Worm (Caenorhabditis elegans) whole organism, L1 larva: ENCODE results near the gene otpl-7.

ENCODE experiments used
- aha-1 ChIP-seq: fragments of 150-350 bp; optimal IDR thresholded peaks from 2 replicates; lab custom pipeline; 2014; ENCODE audit warnings: missing biosample characterization, missing genetic modification characterization
- alr-1 ChIP-seq: fragments of 200-800 bp; sonication (Bioruptor generic); optimal IDR thresholded peaks from 2 replicates; lab custom pipeline; 2018; ENCODE audit warnings: borderline replicate concordance, mild to moderate bottlenecking, missing genetic modification characterization, missing compliant biosample characterization
- ama-1 ChIP-seq: fragments of 150-350 bp; optimal IDR thresholded peaks from 2 replicates; lab custom pipeline; 2014
- ceh-63 ChIP-seq: fragments of 200-800 bp; sonication (Bioruptor generic); optimal IDR thresholded peaks from 2 replicates; lab custom pipeline; 2018; ENCODE audit warnings: mild to moderate bottlenecking, missing genetic modification characterization, missing compliant biosample characterization
- ceh-82 ChIP-seq, 3 experiments: fragments of 150-350 bp in 1 of 3; sonication (generic microtip) in 2 of 3; optimal IDR thresholded peaks; 2 replicates each; lab custom pipeline; 2014 to 2017; ENCODE audit warnings: missing biosample characterization in 3 of 3, missing genetic modification characterization in 3 of 3
- ceh-88 ChIP-seq: fragments of 200-800 bp; sonication (Bioruptor generic); IDR thresholded peaks from 2 replicates; pipeline ENCODE4 v1.3.6; 2022; ENCODE audit warnings: missing genetic modification characterization, missing compliant biosample characterization
- efl-1 ChIP-seq, 4 experiments: fragments of 150-350 bp; optimal IDR thresholded peaks in 3 of 4; peaks in 1 of 4; 1 replicate in 1 of 4; 2 replicates in 3 of 4; lab custom pipeline; 2014; ENCODE audit warnings: missing biosample characterization in 2 of 4, missing genetic modification characterization in 2 of 4, missing genetic modification reagents in 2 of 4
- efl-3 ChIP-seq: fragments of 200-800 bp; sonication (Bioruptor generic); optimal IDR thresholded peaks from 2 replicates; lab custom pipeline; 2018; ENCODE audit warnings: mild to moderate bottlenecking, missing genetic modification characterization, missing compliant biosample characterization
- elt-3 ChIP-seq, 6 experiments: fragments of 150-350 bp in 1 of 6; sonication (generic microtip); optimal IDR thresholded peaks; 2 replicates each; lab custom pipeline; 2017 to 2018; ENCODE audit warnings: missing biosample characterization in 6 of 6, missing genetic modification characterization in 6 of 6, inconsistent platforms in 1 of 6
- fkh-10 ChIP-seq: sonication (generic microtip); optimal IDR thresholded peaks from 2 replicates; lab custom pipeline; 2017; ENCODE audit warnings: missing biosample characterization, missing genetic modification reagents, missing genetic modification characterization
- fkh-8 ChIP-seq: sonication (generic microtip); optimal IDR thresholded peaks from 2 replicates; lab custom pipeline; 2016; ENCODE audit warnings: mild to moderate bottlenecking, missing genetic modification characterization, missing compliant biosample characterization
- grh-1 ChIP-seq: fragments of 200-800 bp; sonication (Bioruptor generic); IDR thresholded peaks from 2 replicates; pipeline ENCODE4 v1.3.6; 2022; ENCODE audit warnings: missing genetic modification reagents, missing genetic modification characterization, missing compliant biosample characterization
- jun-1 ChIP-seq: fragments of 150-350 bp; optimal IDR thresholded peaks from 2 replicates; lab custom pipeline; 2014; ENCODE audit warnings: missing biosample characterization, missing genetic modification reagents, missing genetic modification characterization
- lin-13 ChIP-seq: fragments of 150-350 bp; optimal IDR thresholded peaks from 2 replicates; lab custom pipeline; 2014; ENCODE audit warnings: missing biosample characterization, missing genetic modification reagents, missing genetic modification characterization
- lin-14 ChIP-seq: fragments of 200-800 bp; sonication (Bioruptor generic); optimal IDR thresholded peaks from 2 replicates; lab custom pipeline; 2018; ENCODE audit warnings: mild to moderate bottlenecking, missing genetic modification characterization, moderate library complexity, missing compliant biosample characterization
- lin-15B ChIP-seq: fragments of 150-350 bp; sonication (generic microtip); optimal IDR thresholded peaks from 3 replicates; lab custom pipeline; 2014; ENCODE audit warnings: missing biosample characterization, missing genetic modification characterization
- lin-35 ChIP-seq, 2 experiments: fragments of 150-350 bp; optimal IDR thresholded peaks; 2 replicates each; lab custom pipeline; 2014; ENCODE audit warnings: missing biosample characterization in 2 of 2, missing genetic modification characterization in 2 of 2, missing genetic modification reagents in 2 of 2
- lin-39 ChIP-seq: fragments of 150-350 bp; optimal IDR thresholded peaks from 2 replicates; lab custom pipeline; 2014; ENCODE audit warnings: missing biosample characterization, missing genetic modification reagents, missing genetic modification characterization
- lsy-2 ChIP-seq, 2 experiments: fragments of 150-350 bp; optimal IDR thresholded peaks; 2 replicates each; lab custom pipeline; 2014; ENCODE audit warnings: missing biosample characterization in 2 of 2, missing genetic modification characterization in 2 of 2
- mab-9 ChIP-seq: fragments of 200-800 bp; sonication (Bioruptor generic); IDR thresholded peaks from 2 replicates; pipeline ENCODE4 v1.3.6; 2022; ENCODE audit warnings: missing genetic modification reagents, missing genetic modification characterization, missing compliant biosample characterization
- mef-2 ChIP-seq: fragments of 150-350 bp; optimal IDR thresholded peaks from 2 replicates; lab custom pipeline; 2014; ENCODE audit warnings: missing biosample characterization, missing genetic modification characterization
- mep-1 ChIP-seq: fragments of 150-350 bp; optimal IDR thresholded peaks from 2 replicates; lab custom pipeline; 2014; ENCODE audit warnings: missing biosample characterization, missing genetic modification characterization
- nhr-12 ChIP-seq: sonication (generic microtip); optimal IDR thresholded peaks from 2 replicates; lab custom pipeline; 2017; ENCODE audit warnings: missing biosample characterization, missing genetic modification characterization
- nhr-28 ChIP-seq: fragments of 150-350 bp; optimal IDR thresholded peaks from 2 replicates; lab custom pipeline; 2014; ENCODE audit warnings: missing biosample characterization, missing genetic modification characterization
- nhr-76 ChIP-seq: sonication (generic microtip); optimal IDR thresholded peaks from 2 replicates; lab custom pipeline; 2017; ENCODE audit warnings: missing biosample characterization, missing genetic modification characterization
- nhr-85 ChIP-seq: sonication (generic microtip); peaks from one replicate; lab custom pipeline; 2016; ENCODE audit warnings: missing genetic modification characterization, inconsistent platforms, missing compliant biosample characterization
- pag-3 ChIP-seq: sonication (generic microtip); optimal IDR thresholded peaks from 2 replicates; lab custom pipeline; 2017; ENCODE audit warnings: missing genetic modification characterization, mild to moderate bottlenecking, missing compliant biosample characterization, antibody characterized with exemption, borderline replicate concordance; ENCODE audit not compliant: insufficient read depth
- pqm-1 ChIP-seq: sonication (generic microtip); optimal IDR thresholded peaks from 3 replicates; lab custom pipeline; 2017; ENCODE audit warnings: missing biosample characterization, missing genetic modification characterization
- rnt-1 ChIP-seq: sonication (generic microtip); optimal IDR thresholded peaks from 2 replicates; lab custom pipeline; 2016; ENCODE audit warnings: mild to moderate bottlenecking, missing genetic modification characterization, moderate library complexity, missing compliant biosample characterization
- snu-23 ChIP-seq: sonication (generic microtip); optimal IDR thresholded peaks from 2 replicates; lab custom pipeline; 2016; ENCODE audit warnings: missing genetic modification characterization, missing compliant biosample characterization
- sox-4 ChIP-seq: sonication (generic microtip); optimal IDR thresholded peaks from 2 replicates; lab custom pipeline; 2016; ENCODE audit warnings: missing genetic modification characterization, missing compliant biosample characterization
- sup-37 ChIP-seq: fragments of 200-800 bp; sonication (Bioruptor generic); optimal IDR thresholded peaks from 2 replicates; lab custom pipeline; 2018; ENCODE audit warnings: mild to moderate bottlenecking, missing genetic modification characterization, missing compliant biosample characterization
- swsn-7 ChIP-seq: sonication (generic microtip); optimal IDR thresholded peaks from 2 replicates; lab custom pipeline; 2016; ENCODE audit warnings: missing genetic modification characterization, missing compliant biosample characterization
- unc-86 ChIP-seq: sonication (generic microtip); optimal IDR thresholded peaks from 2 replicates; lab custom pipeline; 2016; ENCODE audit warnings: missing genetic modification characterization, missing compliant biosample characterization
- unc-98 ChIP-seq: fragments of 200-800 bp; sonication (Bioruptor generic); IDR thresholded peaks from 2 replicates; pipeline ENCODE4 v1.3.6; 2022; ENCODE audit warnings: missing genetic modification characterization, missing compliant biosample characterization
- xbp-1 ChIP-seq: sonication (generic microtip); optimal IDR thresholded peaks from 2 replicates; lab custom pipeline; 2016; ENCODE audit warnings: missing genetic modification characterization, missing compliant biosample characterization
- ztf-11 ChIP-seq, 2 experiments: sonication (generic microtip); optimal IDR thresholded peaks; 2 replicates each; lab custom pipeline; 2016 to 2017; ENCODE audit warnings: missing genetic modification characterization in 2 of 2, missing biosample characterization in 1 of 2, missing compliant biosample characterization in 1 of 2

otpl-7 gene

ce11 chrV:8569841-8570361 lies 48.6 kb downstream of the otpl-7 start, which contains the start of the genes F25G6.9 and symk-1 (continued):
- TF ChIP-seq efl-3 (GFP tag; lab: Kevin White, UChicago), result no peak
- TF ChIP-seq fkh-8, result peak; percentile 9
- TF ChIP-seq pag-3 (tag; lab: Kevin White, UChicago), result no peak
- peak; percentile 72 to 82 for TF ChIP-seq lsy-2 (tag; optimal IDR thresholded peaks at IDR 0.05; lab: Kevin White, UChicago)
- TF ChIP-seq unc-86, result peak; percentile 60
- no peak for TF ChIP-seq nhr-76 (tag; lab: Kevin White, UChicago)
- peak; percentile 72 for TF ChIP-seq lin-14 (GFP tag; lab: Kevin White, UChicago)
- TF ChIP-seq jun-1 (tag; lab: Kevin White, UChicago), result no peak
- no peak for TF ChIP-seq pqm-1 (tag; lab: Kevin White, UChicago)
- TF ChIP-seq grh-1 (GFP tag; lab: Robert Waterston, UW), result peak; percentile 44
- TF ChIP-seq snu-23 (GFP tag; lab: Kevin White, UChicago), result peak; percentile 81
- TF ChIP-seq lin-15B (tag; lab: Kevin White, UChicago), result peak; percentile 16
- peak; percentile 76 for TF ChIP-seq xbp-1
- TF ChIP-seq efl-1 (optimal IDR thresholded peaks at IDR 0.05; lab: Kevin White, UChicago), result peak; percentile 64 to 77
- TF ChIP-seq efl-1 (GFP tag; optimal IDR thresholded peaks at IDR 0.05 in 1 of 2; lab: Kevin White, UChicago), result peak; percentile 73 to 97
- no peak for TF ChIP-seq nhr-12 (tag; lab: Kevin White, UChicago)
- TF ChIP-seq lin-39 (tag; lab: Kevin White, UChicago), result peak; percentile 76
- peak; percentile 86 for TF ChIP-seq rnt-1 (tag; lab: Kevin White, UChicago)
- no peak for TF ChIP-seq unc-98 (GFP tag; lab: Robert Waterston, UW)
- peak; percentile 57 for TF ChIP-seq sox-4 (tag; lab: Kevin White, UChicago)
- TF ChIP-seq nhr-28, result no peak
- peak; percentile 82 for TF ChIP-seq swsn-7 (tag; lab: Kevin White, UChicago)
- no peak for TF ChIP-seq aha-1
- TF ChIP-seq sup-37, result peak; percentile 41
- TF ChIP-seq ztf-11 (tag; optimal IDR thresholded peaks at IDR 0.05; lab: Kevin White, UChicago), result peak in 1 of 2 experiments; percentile 41
- TF ChIP-seq elt-3 (tag; optimal IDR thresholded peaks at IDR 0.05; lab: Kevin White, UChicago), result peak in 2 of 6 experiments; percentile 13 to 17
- no peak for TF ChIP-seq fkh-10
- TF ChIP-seq ceh-82 (tag; optimal IDR thresholded peaks at IDR 0.05; lab: Kevin White, UChicago), result peak; percentile 58 to 74 (median 69)
- TF ChIP-seq mab-9 (GFP tag; lab: Robert Waterston, UW), result no peak
- TF ChIP-seq lin-13 (GFP tag; lab: Kevin White, UChicago), result peak; percentile 41
- peak; percentile 70 to 73 for TF ChIP-seq lin-35 (GFP tag; optimal IDR thresholded peaks at IDR 0.05; lab: Kevin White, UChicago)
- no peak for TF ChIP-seq alr-1 (tag; lab: Kevin White, UChicago)
- TF ChIP-seq mep-1 (tag; lab: Kevin White, UChicago), result peak; percentile 87
- TF ChIP-seq ceh-88 (GFP tag; lab: Robert Waterston, UW), result no peak
- no peak for TF ChIP-seq ama-1 (lab: Kevin White, UChicago)
- no peak for TF ChIP-seq mef-2 (tag; lab: Kevin White, UChicago)
- TF ChIP-seq nhr-85, result peak; percentile 86
- TF ChIP-seq ceh-63 (GFP tag; lab: Kevin White, UChicago), result no peak
- TF ChIP-seq, all 84 proteins: peak for 47
